Fruit fly (Drosophila melanogaster): ENCODE measurements around the gene Gdi.
A peak's percentile ranks its signal among the peaks of the same experiment; 100 is the strongest.

DNA sequence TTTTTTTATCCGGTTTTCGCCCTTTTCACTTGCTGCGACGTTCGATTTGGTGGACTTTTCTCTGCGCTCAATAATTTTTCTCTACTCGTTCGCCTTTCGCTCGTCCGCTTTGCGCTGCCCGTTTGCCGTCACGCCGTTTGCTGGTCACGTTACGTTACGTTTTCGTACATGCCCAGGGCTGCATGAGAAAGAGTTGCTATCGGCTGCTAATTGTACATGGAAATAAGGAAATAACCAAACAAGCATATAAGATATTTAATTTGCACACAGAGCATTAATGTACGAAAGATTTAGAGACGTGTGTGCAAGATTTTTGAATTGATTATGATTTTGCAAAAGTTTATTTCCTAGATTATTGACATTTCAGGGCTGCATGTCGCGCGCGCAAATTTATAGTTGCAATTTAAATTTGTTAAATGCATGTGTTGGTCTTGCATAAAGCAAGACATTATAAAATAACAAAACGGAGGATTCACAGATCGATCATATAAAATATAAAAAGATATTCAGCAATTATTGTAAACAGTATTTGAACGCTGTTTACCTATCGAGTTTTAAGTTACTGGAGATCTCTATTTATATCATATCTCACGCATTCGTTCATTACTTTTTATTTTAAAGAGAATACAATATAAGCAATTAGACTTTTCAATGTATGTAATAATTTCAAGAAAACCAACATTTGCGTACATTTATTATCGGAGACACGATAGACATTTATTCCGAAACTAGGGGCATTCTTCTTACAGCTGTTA, at the start of gene Gdi:
- TF ChIP-seq Mnt (GFP tag; optimal IDR thresholded peaks at IDR 0.05) (peak; percentile 33), toe (GFP tag; optimal IDR thresholded peaks at IDR 0.05) (peak; percentile 64), cnc (optimal IDR thresholded peaks at IDR 0.05) (peak; percentile 82 to 85), CG1620 (GFP tag; optimal IDR thresholded peaks at IDR 0.05) (peak; percentile 10), ovo (GFP tag; optimal IDR thresholded peaks at IDR 0.05) (no peak), Clk (GFP tag; optimal IDR thresholded peaks at IDR 0.05) (peak; percentile 42)
